Worm (Caenorhabditis elegans): ENCODE measurements around the gene cog-1.

DNA sequence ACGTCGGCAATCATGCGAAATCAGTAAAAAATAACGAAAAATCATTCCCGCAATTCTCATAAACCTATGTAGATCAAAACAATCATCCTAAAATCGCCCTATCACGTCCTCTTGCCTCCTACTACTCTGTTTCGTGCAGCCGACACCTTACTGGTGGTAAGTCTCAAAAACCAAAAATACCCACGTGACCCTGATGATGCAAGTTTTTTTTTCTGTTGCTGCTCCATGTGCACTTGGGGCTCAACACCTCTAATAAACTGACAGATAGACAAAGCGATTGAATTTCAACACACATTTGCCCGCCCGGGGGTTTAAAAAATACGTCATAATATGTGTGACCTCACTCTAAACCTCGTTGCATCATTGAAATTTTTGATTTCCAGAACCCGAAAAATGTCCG lies 14.6 kb downstream of the cog-1 start:
- TF ChIP-seq ztf-28 (GFP tag; IDR thresholded peaks at IDR 0.05) (no peak), nfya-1 (tag; optimal IDR thresholded peaks at IDR 0.05; ENCODE audit: borderline replicate concordance, insufficient read depth) (no peak), unc-62 (GFP tag; optimal IDR thresholded peaks at IDR 0.05) (no peak), F39B2.1 (GFP tag; IDR thresholded peaks at IDR 0.05) (no peak), efl-1 (GFP tag; optimal IDR thresholded peaks at IDR 0.05) (no peak), ceh-79 (tag; optimal IDR thresholded peaks at IDR 0.05) (no peak), ekl-4 (GFP tag; IDR thresholded peaks at IDR 0.05) (no peak), nhr-80 (tag; optimal IDR thresholded peaks at IDR 0.05) (no peak), fkh-3 (tag; optimal IDR thresholded peaks at IDR 0.05) (no peak), xnd-1 (tag; optimal IDR thresholded peaks at IDR 0.05) (no peak), cebp-1 (GFP tag; IDR thresholded peaks at IDR 0.05) (no peak), cebp-1 (tag; optimal IDR thresholded peaks at IDR 0.05) (no peak)

Data from whole organism, young adult.